Worm (Caenorhabditis elegans) whole organism, L2 larva: ENCODE results near the gene C50B6.3.

ENCODE experiments used
- C34F6.9 ChIP-seq: fragments of 150-350 bp; optimal IDR thresholded peaks from 2 replicates; lab custom pipeline; 2014; ENCODE audit warnings: missing biosample characterization, missing genetic modification characterization
- F13H6.1 ChIP-seq: sonication (generic microtip); optimal IDR thresholded peaks from 2 replicates; lab custom pipeline; 2016; ENCODE audit warnings: missing genetic modification characterization, missing compliant biosample characterization
- R02D3.7 ChIP-seq: fragments of 150-350 bp; optimal IDR thresholded peaks from 2 replicates; lab custom pipeline; 2014; ENCODE audit warnings: missing biosample characterization, missing genetic modification characterization
- Y55F3AM.14 ChIP-seq: fragments of 200-800 bp; sonication (Bioruptor generic); optimal IDR thresholded peaks from 2 replicates; lab custom pipeline; 2018; ENCODE audit warnings: mild to moderate bottlenecking, missing genetic modification characterization, missing compliant biosample characterization
- aly-2 ChIP-seq: fragments of 150-350 bp; optimal IDR thresholded peaks from 2 replicates; lab custom pipeline; 2014; ENCODE audit warnings: missing biosample characterization, missing genetic modification characterization
- blmp-1 ChIP-seq: sonication (generic microtip); optimal IDR thresholded peaks from 2 replicates; lab custom pipeline; 2017; ENCODE audit warnings: missing genetic modification characterization, mild to moderate bottlenecking, missing compliant biosample characterization, antibody characterized with exemption, moderate library complexity; ENCODE audit not compliant: insufficient read depth
- ceh-16 ChIP-seq: fragments of 150-350 bp; optimal IDR thresholded peaks from 2 replicates; lab custom pipeline; 2014; ENCODE audit warnings: missing biosample characterization, missing genetic modification characterization
- crh-2 ChIP-seq: sonication (generic microtip); optimal IDR thresholded peaks from 2 replicates; lab custom pipeline; 2017; ENCODE audit warnings: missing biosample characterization, missing genetic modification characterization
- egl-27 ChIP-seq: sonication (generic microtip); optimal IDR thresholded peaks from 3 replicates; lab custom pipeline; 2017; ENCODE audit warnings: missing biosample characterization, missing genetic modification reagents, missing genetic modification characterization
- elt-1 ChIP-seq: fragments of 150-350 bp; optimal IDR thresholded peaks from 2 replicates; lab custom pipeline; 2014; ENCODE audit warnings: missing biosample characterization, missing genetic modification characterization
- fos-1 ChIP-seq: fragments of 150-350 bp; optimal IDR thresholded peaks from 2 replicates; lab custom pipeline; 2014; ENCODE audit warnings: missing biosample characterization, missing genetic modification characterization
- gmeb-1 ChIP-seq: fragments of 150-350 bp; optimal IDR thresholded peaks from 2 replicates; lab custom pipeline; 2014; ENCODE audit warnings: missing biosample characterization, missing genetic modification characterization
- lin-11 ChIP-seq: fragments of 150-350 bp; sonication (generic microtip); optimal IDR thresholded peaks from 2 replicates; lab custom pipeline; 2014; ENCODE audit warnings: missing biosample characterization, missing genetic modification characterization, inconsistent platforms, mixed read lengths
- lin-13 ChIP-seq: fragments of 150-350 bp; optimal IDR thresholded peaks from 2 replicates; lab custom pipeline; 2014; ENCODE audit warnings: missing biosample characterization, missing genetic modification reagents, missing genetic modification characterization
- lin-39 ChIP-seq: fragments of 150-350 bp; optimal IDR thresholded peaks from 2 replicates; lab custom pipeline; 2014; ENCODE audit warnings: missing biosample characterization, missing genetic modification reagents, missing genetic modification characterization
- lsy-2 ChIP-seq, 2 experiments: fragments of 150-350 bp in 1 of 2; sonication (generic microtip) in 1 of 2; optimal IDR thresholded peaks; 2 replicates each; lab custom pipeline; 2014 to 2017; ENCODE audit warnings: missing biosample characterization in 2 of 2, missing genetic modification characterization in 2 of 2
- mab-5 ChIP-seq: fragments of 150-350 bp; optimal IDR thresholded peaks from 2 replicates; lab custom pipeline; 2014; ENCODE audit warnings: missing biosample characterization, missing genetic modification characterization
- mbf-1 ChIP-seq: sonication (generic microtip); optimal IDR thresholded peaks from 2 replicates; lab custom pipeline; 2017; ENCODE audit warnings: missing biosample characterization, missing genetic modification characterization
- nhr-10 ChIP-seq: sonication (generic microtip); optimal IDR thresholded peaks from 2 replicates; lab custom pipeline; 2017; ENCODE audit warnings: missing biosample characterization, missing genetic modification characterization
- nhr-11 ChIP-seq: fragments of 150-350 bp; optimal IDR thresholded peaks from 2 replicates; lab custom pipeline; 2014; ENCODE audit warnings: missing biosample characterization, missing genetic modification characterization
- nhr-21 ChIP-seq: fragments of 150-350 bp; optimal IDR thresholded peaks from 2 replicates; lab custom pipeline; 2014; ENCODE audit warnings: missing biosample characterization, missing genetic modification characterization
- nhr-23 ChIP-seq: fragments of 150-350 bp; optimal IDR thresholded peaks from 2 replicates; lab custom pipeline; 2014; ENCODE audit warnings: missing biosample characterization, missing genetic modification reagents, missing genetic modification characterization
- nhr-25 ChIP-seq: fragments of 150-350 bp; sonication (generic microtip); optimal IDR thresholded peaks from 3 replicates; lab custom pipeline; 2014; ENCODE audit warnings: missing biosample characterization, missing genetic modification characterization
- nhr-6 ChIP-seq: fragments of 150-350 bp; optimal IDR thresholded peaks from 2 replicates; lab custom pipeline; 2014; ENCODE audit warnings: missing biosample characterization, missing genetic modification characterization
- nhr-77 ChIP-seq: fragments of 150-350 bp; optimal IDR thresholded peaks from 2 replicates; lab custom pipeline; 2014; ENCODE audit warnings: missing biosample characterization, missing genetic modification characterization
- sem-4 ChIP-seq: fragments of 150-350 bp; optimal IDR thresholded peaks from 2 replicates; lab custom pipeline; 2014; ENCODE audit warnings: missing biosample characterization, missing genetic modification reagents, missing genetic modification characterization
- skn-1 ChIP-seq: sonication (generic microtip); optimal IDR thresholded peaks from 2 replicates; lab custom pipeline; 2017; ENCODE audit warnings: missing biosample characterization, missing genetic modification characterization
- sma-3 ChIP-seq: sonication (generic microtip); optimal IDR thresholded peaks from 2 replicates; lab custom pipeline; 2016; ENCODE audit warnings: missing genetic modification reagents, missing genetic modification characterization, missing compliant biosample characterization
- sma-9 ChIP-seq, 2 experiments: fragments of 150-350 bp in 1 of 2; sonication (generic microtip) in 1 of 2; optimal IDR thresholded peaks; 2 replicates each; lab custom pipeline; 2014 to 2016; ENCODE audit warnings: missing genetic modification characterization in 2 of 2, mild to moderate bottlenecking in 1 of 2, missing biosample characterization in 1 of 2, missing compliant biosample characterization in 1 of 2, missing genetic modification reagents in 1 of 2, moderate library complexity in 1 of 2
- snpc-4 ChIP-seq: fragments of 150-350 bp; optimal IDR thresholded peaks from 2 replicates; lab custom pipeline; 2014; ENCODE audit warnings: missing biosample characterization, missing genetic modification characterization
- zag-1 ChIP-seq: fragments of 150-350 bp; optimal IDR thresholded peaks from 2 replicates; lab custom pipeline; 2014; ENCODE audit warnings: missing biosample characterization, missing genetic modification characterization
- ztf-1 ChIP-seq: fragments of 200-800 bp; sonication (Bioruptor generic); conservative IDR thresholded peaks from 2 replicates; pipeline ENCODE4 v1.3.6; 2022; ENCODE audit warnings: missing genetic modification characterization, missing compliant biosample characterization
- ztf-11 ChIP-seq: sonication (generic microtip); optimal IDR thresholded peaks from 2 replicates; lab custom pipeline; 2017; ENCODE audit warnings: missing biosample characterization, missing genetic modification characterization
- ztf-4 ChIP-seq: fragments of 150-350 bp; optimal IDR thresholded peaks from 2 replicates; lab custom pipeline; 2014; ENCODE audit warnings: missing biosample characterization, missing genetic modification characterization

The C50B6.3 gene

DNA sequence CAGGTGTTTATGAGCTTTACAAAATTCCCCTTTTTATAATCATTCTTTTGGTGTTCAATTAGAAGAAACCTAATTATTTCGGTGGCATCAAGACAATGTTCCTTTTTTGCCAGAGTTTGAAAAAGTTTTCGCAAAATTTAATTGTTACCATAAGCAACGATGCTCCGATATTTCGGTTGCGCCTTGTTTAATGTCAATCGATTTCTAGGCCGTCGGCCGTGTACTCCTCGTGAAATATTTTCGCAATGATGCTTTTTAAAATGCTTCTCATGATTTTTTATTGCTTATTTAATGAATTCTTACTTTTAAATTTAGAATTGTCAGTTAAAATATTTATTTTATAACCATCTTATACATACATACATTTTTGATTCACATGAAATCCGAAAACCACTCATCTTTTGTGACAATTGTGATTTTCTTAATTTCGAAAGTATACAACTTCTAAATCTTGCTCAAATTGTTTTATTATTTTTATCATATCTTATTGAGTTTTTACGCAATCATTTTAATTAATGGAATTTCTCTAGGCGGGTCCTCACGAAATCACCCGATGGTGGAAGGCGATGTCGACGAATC, at the start of gene C50B6.3:
Gene C50B6.3 (plus strand): TSS at position 529 of the 579 bp plus-strand sequence.
- TF ChIP-seq gmeb-1 (tag; lab: Kevin White, UChicago) = peak; percentile 85
- TF ChIP-seq nhr-25 (tag; lab: Kevin White, UChicago) = no peak
- TF ChIP-seq nhr-21 = peak; percentile 58
- TF ChIP-seq sma-3 = peak; percentile 93
- TF ChIP-seq nhr-23 (tag; lab: Kevin White, UChicago) = no peak
- no peak for TF ChIP-seq elt-1 (tag; lab: Kevin White, UChicago)
- TF ChIP-seq egl-27 (tag; lab: Kevin White, UChicago) = peak; percentile 21
- no peak for TF ChIP-seq nhr-11
- peak; percentile 73 for TF ChIP-seq lin-13 (GFP tag; lab: Kevin White, UChicago)
- peak; percentile 37 for TF ChIP-seq blmp-1 (tag; lab: Kevin White, UChicago)
- no peak for TF ChIP-seq zag-1 (tag; lab: Kevin White, UChicago)
- TF ChIP-seq lin-39 (tag; lab: Kevin White, UChicago) = no peak
- TF ChIP-seq ztf-11 (tag; lab: Kevin White, UChicago) = no peak
- no peak for TF ChIP-seq nhr-6 (tag; lab: Kevin White, UChicago)
- TF ChIP-seq C34F6.9 (tag; lab: Kevin White, UChicago) = peak; percentile 86
- no peak for TF ChIP-seq mbf-1 (tag; lab: Kevin White, UChicago)
- TF ChIP-seq lsy-2 (tag; optimal IDR thresholded peaks at IDR 0.05; lab: Kevin White, UChicago) = peak; percentile 80 to 92
- no peak for TF ChIP-seq skn-1
- no peak for TF ChIP-seq ztf-1 (GFP tag; lab: Robert Waterston, UW)
- TF ChIP-seq crh-2 (tag; lab: Kevin White, UChicago) = peak; percentile 76
- TF ChIP-seq fos-1 (tag; lab: Kevin White, UChicago) = peak; percentile 53
- TF ChIP-seq nhr-77 (tag; lab: Kevin White, UChicago) = no peak
- peak; percentile 65 for TF ChIP-seq ceh-16 (tag; lab: Kevin White, UChicago)
- peak; percentile 80 for TF ChIP-seq F13H6.1 (tag; lab: Kevin White, UChicago)
- TF ChIP-seq sma-9 (GFP tag; optimal IDR thresholded peaks at IDR 0.05; lab: Kevin White, UChicago) = peak; percentile 97
- no peak for TF ChIP-seq sma-9 (tag; optimal IDR thresholded peaks at IDR 0.05; lab: Kevin White, UChicago)
- peak; percentile 79 for TF ChIP-seq sem-4 (tag; lab: Kevin White, UChicago)
- no peak for TF ChIP-seq Y55F3AM.14
- no peak for TF ChIP-seq nhr-10 (tag; lab: Kevin White, UChicago)
- TF ChIP-seq snpc-4 (tag; lab: Kevin White, UChicago) = peak; percentile 77
- TF ChIP-seq lin-11 (tag; lab: Kevin White, UChicago) = peak; percentile 55
- peak; percentile 47 for TF ChIP-seq ztf-4 (tag; lab: Kevin White, UChicago)
- TF ChIP-seq R02D3.7 (tag; lab: Kevin White, UChicago) = peak; percentile 14
- TF ChIP-seq mab-5 (tag; lab: Kevin White, UChicago) = peak; percentile 51

DNA sequence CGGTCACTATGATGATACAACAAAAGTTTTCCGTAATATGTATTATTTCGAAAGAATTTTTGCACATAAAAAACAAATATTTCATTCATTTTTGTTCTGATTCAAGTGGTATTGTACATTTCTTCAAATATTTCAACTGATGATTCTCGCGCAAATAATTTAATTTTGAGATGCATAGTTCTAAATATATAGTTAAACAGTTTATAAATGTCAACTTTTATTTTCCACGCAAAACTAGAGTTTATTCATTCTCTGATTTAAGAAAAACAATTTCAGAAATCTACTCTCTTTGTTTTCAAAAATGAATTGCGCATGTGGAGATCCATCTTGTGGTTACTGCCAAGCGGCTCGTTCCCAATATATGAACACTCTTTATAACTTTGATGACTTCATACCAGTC, 49.1 kb upstream of the C50B6.3 start, which contains the start of gene zip-5:
Gene zip-5 (plus strand): TSS at position 301 of the 400 bp plus-strand sequence.
- TF ChIP-seq ztf-1 (GFP tag; lab: Robert Waterston, UW) = no peak
- no peak for TF ChIP-seq nhr-23 (tag; lab: Kevin White, UChicago)
- TF ChIP-seq R02D3.7 (tag; lab: Kevin White, UChicago) = no peak
- TF ChIP-seq fos-1 (tag; lab: Kevin White, UChicago) = no peak
- TF ChIP-seq elt-1 (tag; lab: Kevin White, UChicago) = no peak

DNA sequence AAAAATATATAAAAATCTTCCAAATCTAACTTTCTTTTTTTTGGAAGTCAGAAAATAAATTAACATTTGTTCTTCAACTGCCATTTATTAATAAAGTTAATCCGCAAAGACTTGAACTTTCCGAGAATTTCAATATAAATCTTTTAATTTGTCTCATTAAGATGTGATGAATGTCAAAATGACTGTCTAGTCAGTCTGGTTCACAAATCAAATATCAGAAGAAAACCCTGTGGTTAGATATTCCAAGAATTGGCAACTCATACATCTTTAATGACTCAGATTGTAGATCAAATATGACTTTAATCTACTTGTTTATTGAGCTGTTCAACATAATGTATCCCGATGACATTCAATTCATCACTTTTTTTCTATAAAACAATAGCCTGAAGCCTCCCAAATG, 47.7 kb upstream of the C50B6.3 start:
- TF ChIP-seq nhr-10 (tag; lab: Kevin White, UChicago) = no peak
- no peak for TF ChIP-seq nhr-21
- TF ChIP-seq sma-3 = no peak

DNA sequence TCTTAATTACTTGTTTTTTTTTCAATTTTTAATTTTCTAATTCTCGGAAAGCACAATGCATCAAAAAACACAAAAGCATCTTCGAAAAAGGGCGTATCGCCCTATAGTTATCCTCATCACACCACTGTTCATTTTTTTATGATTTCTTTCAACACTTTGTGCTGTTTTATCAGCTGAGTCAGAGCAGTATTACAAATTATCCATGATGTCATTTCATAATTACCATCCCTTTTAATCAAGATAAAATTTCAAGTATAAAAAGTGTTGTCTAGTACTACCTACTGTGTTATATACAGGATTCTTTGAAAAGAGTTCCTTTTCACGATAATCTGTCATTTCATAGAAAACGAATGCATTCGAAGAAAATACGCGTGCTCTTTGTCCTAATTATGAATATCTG, 46.7 kb upstream of the C50B6.3 start:
- no peak for TF ChIP-seq aly-2 (tag; lab: Kevin White, UChicago)
- peak; percentile 57 for TF ChIP-seq fos-1 (tag; lab: Kevin White, UChicago)
- TF ChIP-seq ztf-4 (tag; lab: Kevin White, UChicago) = no peak
